Worm (Caenorhabditis elegans) whole organism, L4 larva: ENCODE data around the gene srx-101.

Experiments used
- ZK546.5 ChIP-seq, 2 experiments: sonication (generic microtip); optimal IDR thresholded peaks; 2 replicates each; lab custom pipeline; 2017; ENCODE audit warnings: missing biosample characterization in 2 of 2, missing genetic modification characterization in 2 of 2
- ama-1 ChIP-seq: fragments of 150-350 bp; optimal IDR thresholded peaks from 2 replicates; lab custom pipeline; 2014; ENCODE audit warnings: inconsistent platforms, mixed read lengths
- attf-4 ChIP-seq: sonication (generic microtip); optimal IDR thresholded peaks from 3 replicates; lab custom pipeline; 2017; ENCODE audit warnings: missing biosample characterization, missing genetic modification characterization
- fos-1 ChIP-seq: fragments of 150-350 bp; optimal IDR thresholded peaks from 2 replicates; lab custom pipeline; 2014; ENCODE audit warnings: missing biosample characterization, missing genetic modification characterization
- nhr-10 ChIP-seq: fragments of 150-350 bp; optimal IDR thresholded peaks from 2 replicates; lab custom pipeline; 2014; ENCODE audit warnings: missing biosample characterization, missing genetic modification characterization
- nhr-11 ChIP-seq: fragments of 150-350 bp; optimal IDR thresholded peaks from 2 replicates; lab custom pipeline; 2014; ENCODE audit warnings: missing biosample characterization, missing genetic modification characterization
- nhr-25 ChIP-seq: sonication (generic microtip); optimal IDR thresholded peaks from 2 replicates; lab custom pipeline; 2017; ENCODE audit warnings: missing genetic modification characterization, mild to moderate bottlenecking, missing compliant biosample characterization, antibody characterized with exemption, moderate library complexity, borderline replicate concordance; ENCODE audit not compliant: insufficient read depth
- nhr-76 ChIP-seq: fragments of 150-350 bp; optimal IDR thresholded peaks from 2 replicates; lab custom pipeline; 2014; ENCODE audit warnings: missing biosample characterization, missing genetic modification characterization
- nhr-77 ChIP-seq: fragments of 150-350 bp; optimal IDR thresholded peaks from 2 replicates; lab custom pipeline; 2014; ENCODE audit warnings: missing biosample characterization, missing genetic modification characterization
- pqm-1 ChIP-seq: sonication (generic microtip); optimal IDR thresholded peaks from 2 replicates; lab custom pipeline; 2017; ENCODE audit warnings: missing biosample characterization, missing genetic modification characterization
- zip-2 ChIP-seq: fragments of 150-350 bp; optimal IDR thresholded peaks from 2 replicates; lab custom pipeline; 2014; ENCODE audit warnings: missing biosample characterization, missing genetic modification characterization

ce11 chrII:3665181-3665580 lies 25.4 kb downstream of the srx-101 start:
- no peak for TF ChIP-seq pqm-1
- no peak for TF ChIP-seq attf-4 (tag; lab: Kevin White, UChicago)
- no peak for TF ChIP-seq nhr-77 (tag; lab: Kevin White, UChicago)
- TF ChIP-seq ZK546.5 (tag; optimal IDR thresholded peaks at IDR 0.05; lab: Kevin White, UChicago), result no peak
- TF ChIP-seq zip-2 (tag; lab: Kevin White, UChicago), result no peak
- no peak for TF ChIP-seq ama-1
- no peak for TF ChIP-seq nhr-25 (tag; lab: Kevin White, UChicago)
- TF ChIP-seq fos-1 (tag; lab: Kevin White, UChicago), result no peak
- no peak for TF ChIP-seq nhr-11 (tag; lab: Kevin White, UChicago)
- no peak for TF ChIP-seq nhr-76 (tag; lab: Kevin White, UChicago)
- TF ChIP-seq nhr-10 (tag; lab: Kevin White, UChicago), result no peak
